Worm (Caenorhabditis elegans) whole organism, L3 larva: ENCODE data around the gene alh-11.

Experiments
- ZK546.5 ChIP-seq: sonication (generic microtip); optimal IDR thresholded peaks from 2 replicates; lab custom pipeline; 2017; ENCODE audit warnings: missing biosample characterization, missing genetic modification characterization
- ceh-16 ChIP-seq: sonication (generic microtip); optimal IDR thresholded peaks from 2 replicates; lab custom pipeline; 2017; ENCODE audit warnings: missing biosample characterization, missing genetic modification characterization
- ceh-9 ChIP-seq: sonication (generic microtip); optimal IDR thresholded peaks from 2 replicates; lab custom pipeline; 2018; ENCODE audit warnings: missing biosample characterization, missing genetic modification characterization
- elt-3 ChIP-seq, 3 experiments: fragments of 150-350 bp in 1 of 3; sonication (generic microtip) in 2 of 3; optimal IDR thresholded peaks; 2 replicates in 2 of 3; 4 replicates in 1 of 3; lab custom pipeline; 2014 to 2017; ENCODE audit warnings: missing biosample characterization in 3 of 3, missing genetic modification characterization in 3 of 3
- snpc-4 ChIP-seq: fragments of 150-350 bp; optimal IDR thresholded peaks from 2 replicates; lab custom pipeline; 2014; ENCODE audit warnings: missing biosample characterization, missing genetic modification characterization

DNA sequence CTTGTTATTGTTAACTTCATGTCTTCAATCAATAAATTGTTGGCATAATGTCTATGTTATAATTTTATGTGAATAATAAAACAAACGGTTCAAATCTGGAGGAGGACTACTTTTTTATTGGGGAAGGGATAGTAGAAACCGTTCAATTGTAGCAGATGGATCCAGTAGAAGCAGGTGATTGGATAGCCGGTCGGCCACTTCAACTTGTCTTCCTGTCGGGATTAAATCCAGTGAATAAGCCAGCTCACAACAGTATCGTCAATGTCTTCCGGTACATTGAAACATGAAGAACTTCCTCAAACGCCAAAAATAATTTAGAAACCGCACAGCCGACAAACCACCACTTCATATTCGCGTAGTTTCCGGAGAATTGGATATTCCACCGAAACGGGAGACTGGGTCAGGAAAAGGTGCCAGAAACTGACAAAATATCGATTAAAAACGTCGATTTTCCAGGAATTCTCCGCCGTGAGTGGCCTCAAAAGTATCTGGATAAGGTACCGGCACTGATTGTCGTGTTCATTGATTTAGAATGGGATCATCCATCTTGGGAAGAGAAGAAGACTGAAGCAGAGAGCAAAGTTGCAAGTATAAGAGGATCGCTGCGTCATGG, 16.4 kb upstream of the alh-11 start, which contains the start of gene trpp-11:
- TF ChIP-seq elt-3 (tag; optimal IDR thresholded peaks at IDR 0.05; lab: Kevin White, UChicago) (no peak), ceh-9 (no peak), ZK546.5 (tag; lab: Kevin White, UChicago) (no peak), ceh-16 (no peak), snpc-4 (tag; lab: Kevin White, UChicago) (no peak)
